Worm (Caenorhabditis elegans): ENCODE results near the gene klp-3.

DNA sequence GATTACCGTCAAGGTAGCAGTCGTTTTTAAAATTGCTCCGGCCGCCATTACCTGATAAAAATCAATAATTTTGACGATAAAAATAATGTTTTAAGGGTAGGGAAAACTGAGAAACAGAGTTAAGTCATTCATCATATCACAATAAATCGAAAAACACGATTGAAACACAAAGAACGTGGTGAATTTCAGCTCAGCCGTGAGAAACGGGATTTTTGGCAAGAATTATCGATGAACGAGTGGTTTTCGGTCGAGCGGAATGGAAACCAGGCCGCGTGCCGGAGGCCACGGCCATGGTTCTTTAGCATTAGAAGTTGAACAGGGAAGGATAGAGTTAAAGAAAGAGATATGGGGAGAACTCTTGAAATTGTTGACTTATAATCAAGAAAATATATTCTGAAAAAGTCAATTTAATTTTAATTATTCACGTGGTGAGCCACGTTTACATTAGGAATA is 37.1 kb downstream of the klp-3 start, which contains the start of the genes vha-4 and T01H3.5:
- TF ChIP-seq ztf-4 (tag; optimal IDR thresholded peaks at IDR 0.05) (no peak), ces-1 (GFP tag; optimal IDR thresholded peaks at IDR 0.05) (no peak), ceh-63 (GFP tag; optimal IDR thresholded peaks at IDR 0.05) (no peak), ama-1 (optimal IDR thresholded peaks at IDR 0.05) (no peak), zag-1 (tag; optimal IDR thresholded peaks at IDR 0.05) (no peak), nhr-11 (tag; optimal IDR thresholded peaks at IDR 0.05) (no peak)
